Worm (Caenorhabditis elegans): ENCODE measurements around the gene grl-14.

- TF ChIP-seq ztf-4 (tag; optimal IDR thresholded peaks at IDR 0.05) (no peak), elt-2 (tag; optimal IDR thresholded peaks at IDR 0.05) (no peak), lsy-12 (tag; optimal IDR thresholded peaks at IDR 0.05) (no peak), nhr-11 (tag; optimal IDR thresholded peaks at IDR 0.05) (no peak), unc-39 (tag; optimal IDR thresholded peaks at IDR 0.05) (no peak), nfya-1 (tag; optimal IDR thresholded peaks at IDR 0.05; ENCODE audit: insufficient read depth) (no peak)
Observed at ce11 chrV:20781346-20781952, 43.9 kb upstream of the grl-14 start.
